Worm (Caenorhabditis elegans) whole organism, L3 larva: ENCODE data around the gene M18.3.

ENCODE experiments used
- R02D3.7 ChIP-seq: fragments of 150-350 bp; optimal IDR thresholded peaks from 2 replicates; lab custom pipeline; 2014; ENCODE audit warnings: missing biosample characterization, missing genetic modification characterization
- ZK546.5 ChIP-seq: sonication (generic microtip); optimal IDR thresholded peaks from 2 replicates; lab custom pipeline; 2017; ENCODE audit warnings: missing biosample characterization, missing genetic modification characterization
- aly-2 ChIP-seq: fragments of 150-350 bp; optimal IDR thresholded peaks from 2 replicates; lab custom pipeline; 2014; ENCODE audit warnings: missing biosample characterization, missing genetic modification characterization
- ama-1 ChIP-seq: fragments of 150-350 bp; optimal IDR thresholded peaks from 2 replicates; lab custom pipeline; 2018
- ceh-16 ChIP-seq: sonication (generic microtip); optimal IDR thresholded peaks from 2 replicates; lab custom pipeline; 2017; ENCODE audit warnings: missing biosample characterization, missing genetic modification characterization
- ceh-28 ChIP-seq: fragments of 150-350 bp; optimal IDR thresholded peaks from 2 replicates; lab custom pipeline; 2014; ENCODE audit warnings: missing biosample characterization, missing genetic modification reagents, missing genetic modification characterization
- ceh-82 ChIP-seq: fragments of 150-350 bp; optimal IDR thresholded peaks from 2 replicates; lab custom pipeline; 2014; ENCODE audit warnings: missing biosample characterization, missing genetic modification characterization
- ceh-9 ChIP-seq: sonication (generic microtip); optimal IDR thresholded peaks from 2 replicates; lab custom pipeline; 2018; ENCODE audit warnings: missing biosample characterization, missing genetic modification characterization
- egl-5 ChIP-seq: fragments of 150-350 bp; optimal IDR thresholded peaks from 2 replicates; lab custom pipeline; 2017; ENCODE audit warnings: missing biosample characterization, missing genetic modification reagents, missing genetic modification characterization, inconsistent platforms
- elt-2 ChIP-seq: sonication (generic microtip); optimal IDR thresholded peaks from 2 replicates; lab custom pipeline; 2016; ENCODE audit warnings: missing genetic modification reagents, mild to moderate bottlenecking, missing genetic modification characterization, missing compliant biosample characterization
- fkh-10 ChIP-seq: sonication (generic microtip); optimal IDR thresholded peaks from 2 replicates; lab custom pipeline; 2017; ENCODE audit warnings: missing biosample characterization, missing genetic modification reagents, missing genetic modification characterization
- fkh-2 ChIP-seq: fragments of 150-350 bp; optimal IDR thresholded peaks from 2 replicates; lab custom pipeline; 2014; ENCODE audit warnings: missing biosample characterization, missing genetic modification reagents, missing genetic modification characterization
- fos-1 ChIP-seq: fragments of 150-350 bp; optimal IDR thresholded peaks from 2 replicates; lab custom pipeline; 2014; ENCODE audit warnings: missing biosample characterization, missing genetic modification characterization
- hmg-11 ChIP-seq: sonication (generic microtip); optimal IDR thresholded peaks from 2 replicates; lab custom pipeline; 2016; ENCODE audit warnings: missing genetic modification characterization, missing compliant biosample characterization
- jun-1 ChIP-seq: fragments of 150-350 bp; optimal IDR thresholded peaks from 2 replicates; lab custom pipeline; 2014; ENCODE audit warnings: missing biosample characterization, missing genetic modification reagents, missing genetic modification characterization
- lin-15B ChIP-seq: fragments of 150-350 bp; optimal IDR thresholded peaks from 2 replicates; lab custom pipeline; 2014; ENCODE audit warnings: missing biosample characterization, missing genetic modification characterization
- lin-39 ChIP-seq: fragments of 150-350 bp; optimal IDR thresholded peaks from 2 replicates; lab custom pipeline; 2018; ENCODE audit warnings: missing biosample characterization, missing genetic modification reagents, missing genetic modification characterization
- lsy-12 ChIP-seq: sonication (generic microtip); optimal IDR thresholded peaks from 2 replicates; lab custom pipeline; 2016; ENCODE audit warnings: mild to moderate bottlenecking, missing genetic modification characterization, missing compliant biosample characterization
- mml-1 ChIP-seq: fragments of 150-350 bp; sonication (generic microtip); optimal IDR thresholded peaks from 3 replicates; lab custom pipeline; 2014; ENCODE audit warnings: missing biosample characterization, missing genetic modification characterization
- nhr-23 ChIP-seq: fragments of 150-350 bp; optimal IDR thresholded peaks from 2 replicates; lab custom pipeline; 2014; ENCODE audit warnings: missing biosample characterization, missing genetic modification reagents, missing genetic modification characterization
- nhr-25 ChIP-seq: sonication (generic microtip); optimal IDR thresholded peaks from 2 replicates; lab custom pipeline; 2017; ENCODE audit warnings: missing biosample characterization, missing genetic modification characterization
- nhr-28 ChIP-seq: fragments of 150-350 bp; optimal IDR thresholded peaks from 2 replicates; lab custom pipeline; 2014; ENCODE audit warnings: missing biosample characterization, missing genetic modification characterization
- nhr-43 ChIP-seq: sonication (generic microtip); optimal IDR thresholded peaks from 2 replicates; lab custom pipeline; 2016; ENCODE audit warnings: mild to moderate bottlenecking, missing genetic modification characterization, missing compliant biosample characterization; ENCODE audit not compliant: poor library complexity, severe bottlenecking
- nhr-77 ChIP-seq: fragments of 150-350 bp; optimal IDR thresholded peaks from 2 replicates; lab custom pipeline; 2014; ENCODE audit warnings: missing biosample characterization, missing genetic modification characterization
- pha-4 ChIP-seq: fragments of 150-350 bp; optimal IDR thresholded peaks from 2 replicates; lab custom pipeline; 2014; ENCODE audit warnings: missing biosample characterization, missing genetic modification reagents, missing genetic modification characterization
- pqm-1 ChIP-seq: fragments of 150-350 bp; optimal IDR thresholded peaks from 2 replicates; lab custom pipeline; 2017; ENCODE audit warnings: missing biosample characterization, missing genetic modification characterization, inconsistent platforms
- tbx-2 ChIP-seq: sonication (generic microtip); optimal IDR thresholded peaks from 2 replicates; lab custom pipeline; 2016; ENCODE audit warnings: mild to moderate bottlenecking, missing genetic modification characterization, missing compliant biosample characterization
- unc-39 ChIP-seq: sonication (generic microtip); optimal IDR thresholded peaks from 4 replicates; lab custom pipeline; 2017; ENCODE audit warnings: missing biosample characterization, missing genetic modification characterization
- unc-62 ChIP-seq: fragments of 150-350 bp; sonication (generic microtip); optimal IDR thresholded peaks from 4 replicates; lab custom pipeline; 2014; ENCODE audit warnings: missing biosample characterization, missing genetic modification reagents, missing genetic modification characterization
- ztf-11 ChIP-seq: fragments of 150-350 bp; optimal IDR thresholded peaks from 2 replicates; lab custom pipeline; 2014; ENCODE audit warnings: missing biosample characterization, missing genetic modification characterization
- ztf-4 ChIP-seq: fragments of 150-350 bp; optimal IDR thresholded peaks from 2 replicates; lab custom pipeline; 2014; ENCODE audit warnings: missing biosample characterization, missing genetic modification characterization

The M18.3 gene

ce11 chrIV:12143231-12143630 is 37.6 kb downstream of the M18.3 start, which contains the start of gene B0001.5:
Gene B0001.5 (minus strand): TSS chrIV:12143331.
- TF ChIP-seq ceh-16 (tag; lab: Kevin White, UChicago) = no peak
- TF ChIP-seq ama-1 = no peak
- no peak for TF ChIP-seq nhr-25 (tag; lab: Kevin White, UChicago)
- TF ChIP-seq fkh-10 (GFP tag; lab: Kevin White, UChicago) = no peak
- TF ChIP-seq tbx-2 (tag; lab: Kevin White, UChicago) = no peak
- no peak for TF ChIP-seq ztf-11 (tag; lab: Kevin White, UChicago)
- TF ChIP-seq lin-15B = no peak
- no peak for TF ChIP-seq fos-1 (tag; lab: Kevin White, UChicago)
- TF ChIP-seq fkh-2 (tag; lab: Kevin White, UChicago) = no peak
- no peak for TF ChIP-seq jun-1 (tag; lab: Kevin White, UChicago)
- no peak for TF ChIP-seq aly-2
- TF ChIP-seq egl-5 (tag; lab: Kevin White, UChicago) = no peak
- TF ChIP-seq unc-62 (GFP tag; lab: Kevin White, UChicago) = no peak
- TF ChIP-seq unc-39 = no peak
- TF ChIP-seq lin-39 (tag; lab: Kevin White, UChicago) = no peak
- no peak for TF ChIP-seq hmg-11 (tag; lab: Kevin White, UChicago)
- no peak for TF ChIP-seq R02D3.7 (tag; lab: Kevin White, UChicago)

- no peak for TF ChIP-seq pqm-1
- peak; percentile 14 for TF ChIP-seq hmg-11 (tag; lab: Kevin White, UChicago)
Observed at ce11 chrIV:12145681-12146080, 40.0 kb downstream of the M18.3 start, which contains the start of gene B0001.3. Gene B0001.3 (minus strand): TSS chrIV:12145735.

ce11 chrIV:12149609-12150008 is 44.0 kb downstream of the M18.3 start:
- TF ChIP-seq ztf-4 (tag; lab: Kevin White, UChicago) = no peak
- no peak for TF ChIP-seq nhr-28 (tag; lab: Kevin White, UChicago)
- no peak for TF ChIP-seq nhr-43 (tag; lab: Kevin White, UChicago)
- no peak for TF ChIP-seq fos-1 (tag; lab: Kevin White, UChicago)
- no peak for TF ChIP-seq jun-1 (tag; lab: Kevin White, UChicago)
- no peak for TF ChIP-seq lin-15B
- TF ChIP-seq ceh-82 (tag; lab: Kevin White, UChicago) = no peak
- TF ChIP-seq pqm-1 = no peak
- no peak for TF ChIP-seq fkh-10 (GFP tag; lab: Kevin White, UChicago)

ce11 chrIV:12150877-12151276 is 45.2 kb downstream of the M18.3 start, which contains the start of gene B0001.2:
Gene B0001.2 (minus strand): TSS chrIV:12150977.
- TF ChIP-seq nhr-43 (tag; lab: Kevin White, UChicago) = no peak

ce11 chrIV:12154195-12154677 is 48.6 kb downstream of the M18.3 start, which contains the start of gene B0001.7:
Gene B0001.7 (minus strand): TSS chrIV:12154245.
- TF ChIP-seq ceh-9 (tag; lab: Kevin White, UChicago) = no peak

ce11 chrIV:12156642-12157233 is 51.1 kb downstream of the M18.3 start, which contains the start of gene eri-12:
Gene eri-12 (plus strand): TSS chrIV:12156838.
- TF ChIP-seq ceh-9 (tag; lab: Kevin White, UChicago) (no peak), pha-4 (tag; lab: Kevin White, UChicago) (peak; percentile 0)

ce11 chrIV:12157915-12158314 is 52.3 kb downstream of the M18.3 start:
- no peak for TF ChIP-seq aly-2
- no peak for TF ChIP-seq mml-1 (tag; lab: Kevin White, UChicago)
- no peak for TF ChIP-seq elt-2 (tag; lab: Kevin White, UChicago)
- TF ChIP-seq ceh-28 (tag; lab: Kevin White, UChicago) = peak; percentile 34
- TF ChIP-seq egl-5 (tag; lab: Kevin White, UChicago) = no peak
- TF ChIP-seq nhr-28 (tag; lab: Kevin White, UChicago) = no peak
- no peak for TF ChIP-seq unc-39
- TF ChIP-seq hmg-11 (tag; lab: Kevin White, UChicago) = no peak
- TF ChIP-seq nhr-23 (tag; lab: Kevin White, UChicago) = no peak
- TF ChIP-seq nhr-25 (tag; lab: Kevin White, UChicago) = peak; percentile 7
- TF ChIP-seq tbx-2 (tag; lab: Kevin White, UChicago) = no peak
- TF ChIP-seq lsy-12 (tag; lab: Kevin White, UChicago) = no peak
- no peak for TF ChIP-seq ztf-4 (tag; lab: Kevin White, UChicago)
- no peak for TF ChIP-seq nhr-77
- no peak for TF ChIP-seq ZK546.5
- TF ChIP-seq, all 47 proteins: peak for 2
